1 fruit fly cellular context compared by ENCODE assay signal in the genomic region with DNA sequence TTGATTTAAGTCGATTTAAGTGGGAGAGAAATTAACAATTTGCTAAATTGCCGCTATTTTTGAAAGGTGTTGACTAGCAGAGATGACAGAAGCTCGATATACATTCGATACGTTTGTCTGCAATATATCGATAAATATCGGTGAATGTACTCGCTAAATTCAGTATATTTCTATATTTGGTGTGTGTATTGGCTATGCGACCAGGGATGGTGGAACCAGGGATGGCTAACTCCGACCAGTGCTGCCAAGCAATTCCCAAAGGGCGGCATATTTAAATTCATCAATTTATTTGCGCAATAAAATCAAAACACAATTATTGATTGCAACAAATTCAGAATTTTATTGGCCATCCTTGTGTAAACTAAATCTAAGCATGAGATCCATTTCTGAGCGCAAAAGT.
TF ChIP-seq lines count a peak whose summit lies in the region.

A gene (minus strand): TSS at position 78 of the 400 bp plus-strand sequence.

TF ChIP-seq in whole organism, embryonic, 481 proteins besides CTCF, POLR2A, EP300 and RAD21 (continued from another document):
- TF ChIP-seq CG17802 (tag; optimal IDR thresholded peaks at IDR 0.05; lab: Kevin White, UChicago) (no peak), jing (GFP tag; optimal IDR thresholded peaks at IDR 0.05; lab: Kevin White, UChicago) (no peak), peb (GFP tag; IDR thresholded peaks at IDR 0.05; lab: Robert Waterston, UW) (no peak), Xrp1 (GFP tag; IDR thresholded peaks at IDR 0.05; lab: Robert Waterston, UW) (0 out of 2 replicates have a peak, but pooled peaks have one; percentile 20), Rx (GFP tag; IDR thresholded peaks at IDR 0.05; lab: Robert Waterston, UW) (no peak), nmo (GFP tag; optimal IDR thresholded peaks at IDR 0.05; lab: Kevin White, UChicago) (peak; percentile 79), CG4424 (GFP tag; optimal IDR thresholded peaks at IDR 0.05; lab: Kevin White, UChicago) (no peak), sna (GFP tag; IDR thresholded peaks at IDR 0.05; lab: Robert Waterston, UW; ENCODE audit: partially characterized antibody) (peak; percentile 53; the same call in 1 of the 2 replicates), CG7928 (GFP tag; optimal IDR thresholded peaks at IDR 0.05; lab: Kevin White, UChicago) (peak; percentile 97), Blimp-1 (GFP tag; optimal IDR thresholded peaks at IDR 0.05; lab: Kevin White, UChicago) (no peak), CG10267 (tag; optimal IDR thresholded peaks at IDR 0.05; lab: Kevin White, UChicago) (peak; percentile 58), fd96Cb (tag; optimal IDR thresholded peaks at IDR 0.05; lab: Kevin White, UChicago) (no peak), pita (GFP tag; optimal IDR thresholded peaks at IDR 0.05; lab: Kevin White, UChicago) (peak; percentile 94), Pdp1 (GFP tag; optimal IDR thresholded peaks at IDR 0.05; lab: Kevin White, UChicago) (peak in 1 of 2 experiments; percentile 48)
